Fruit fly (Drosophila melanogaster) whole organism, embryonic: ENCODE results near the gene lark.

Source experiments
- CG17359 ChIP-seq: fragments of 200-800 bp; sonication (Bioruptor generic); optimal IDR thresholded peaks from 3 replicates; lab custom pipeline; 2018; ENCODE audit warnings: missing biosample characterization, mild to moderate bottlenecking, missing genetic modification characterization, moderate library complexity
- D ChIP-seq, 2 experiments: fragments of 200-800 bp in 1 of 2; fragments of >200 bp in 1 of 2; sonication (Bioruptor generic) in 1 of 2; optimal IDR thresholded peaks; 2 replicates in 1 of 2; 3 replicates in 1 of 2; lab custom pipeline; 2017; ENCODE audit warnings: mild to moderate bottlenecking in 1 of 2, missing biosample characterization in 1 of 2, missing genetic modification characterization in 1 of 2, missing genetic modification reagents in 1 of 2
- HmgD ChIP-seq: fragments of 200-800 bp; sonication (Bioruptor generic); optimal IDR thresholded peaks from 3 replicates; lab custom pipeline; 2016; ENCODE audit warnings: missing biosample characterization, missing genetic modification characterization
- Med ChIP-seq: fragments of 200-800 bp; sonication (Bioruptor generic); peaks from one replicate; lab custom pipeline; 2016; ENCODE audit warnings: missing biosample characterization, missing genetic modification characterization, mild to moderate bottlenecking, inconsistent platforms, moderate library complexity
- dan ChIP-seq: fragments of 200-800 bp; sonication (Bioruptor generic); IDR thresholded peaks from 2 replicates; pipeline ENCODE4 v1.3.6; 2022; ENCODE audit warnings: missing biosample characterization, missing genetic modification characterization
- dimm ChIP-seq: fragments of 200-800 bp; sonication (Bioruptor generic); IDR thresholded peaks from 2 replicates; pipeline ENCODE4 v1.3.6; 2022; ENCODE audit warnings: missing biosample characterization, missing genetic modification characterization
- jing ChIP-seq: fragments of 200-800 bp; sonication (Bioruptor generic); optimal IDR thresholded peaks from 2 replicates; lab custom pipeline; 2018; ENCODE audit warnings: missing biosample characterization, mild to moderate bottlenecking, missing genetic modification characterization

- TF ChIP-seq HmgD (GFP tag; lab: Kevin White, UChicago) (no peak), dimm (GFP tag; lab: Robert Waterston, UW) (no peak), jing (GFP tag; lab: Kevin White, UChicago) (no peak), Med (GFP tag; lab: Kevin White, UChicago) (peak; percentile 85), dan (no peak), CG17359 (no peak), D (optimal IDR thresholded peaks at IDR 0.05; lab: Kevin White, UChicago) (no peak), D (GFP tag; optimal IDR thresholded peaks at IDR 0.05; lab: Kevin White, UChicago) (peak; percentile 26)
These were observed 9.0 kb downstream of the lark start, which contains the start of the genes Srp19 and qm for dm6 chr3L:7347984-7348631.
